Fruit fly (Drosophila melanogaster) whole organism, embryonic: ENCODE measurements around the gene Act87E.
A peak's percentile ranks its signal among the peaks of the same experiment; 100 is the strongest.

Experiments
- Ada2b ChIP-seq: fragments of 200-800 bp; sonication (Bioruptor generic); IDR thresholded peaks from 2 replicates; pipeline ENCODE4 v1.3.6; 2022; ENCODE audit warnings: missing biosample characterization, missing genetic modification characterization
- Adf1 ChIP-seq: fragments of 200-800 bp; sonication (Bioruptor generic); IDR thresholded peaks from 2 replicates; pipeline ENCODE4 v1.3.6; 2022; ENCODE audit warnings: missing biosample characterization, missing genetic modification characterization
- Atf6 ChIP-seq: fragments of 200-800 bp; sonication (Bioruptor generic); IDR thresholded peaks from 2 replicates; pipeline ENCODE4 v1.3.6; 2022; ENCODE audit warnings: missing biosample characterization, missing genetic modification characterization
- Awh ChIP-seq: fragments of 200-800 bp; sonication (Bioruptor generic); IDR thresholded peaks from 2 replicates; pipeline ENCODE4, ENCODE4 v1.3.6; 2022; ENCODE audit warnings: missing biosample characterization, missing genetic modification characterization
- BtbVII ChIP-seq: fragments of 200-800 bp; sonication (Bioruptor generic); optimal IDR thresholded peaks from 3 replicates; lab custom pipeline; 2017; ENCODE audit warnings: missing biosample characterization, mild to moderate bottlenecking, missing genetic modification characterization
- CG11398 ChIP-seq: fragments of 200-800 bp; sonication (Bioruptor generic); optimal IDR thresholded peaks from 2 replicates; lab custom pipeline; 2016; ENCODE audit warnings: missing biosample characterization, missing genetic modification characterization
- CG12071 ChIP-seq: fragments of 200-800 bp; sonication (Bioruptor generic); optimal IDR thresholded peaks from 3 replicates; lab custom pipeline; 2018; ENCODE audit warnings: missing biosample characterization, mild to moderate bottlenecking, missing genetic modification characterization
- CG12236 ChIP-seq: fragments of 200-800 bp; sonication (Bioruptor generic); optimal IDR thresholded peaks from 2 replicates; lab custom pipeline; 2016; ENCODE audit warnings: missing biosample characterization, missing genetic modification characterization
- CG12769 ChIP-seq: fragments of 200-800 bp; sonication (Bioruptor generic); optimal IDR thresholded peaks from 2 replicates; lab custom pipeline; 2019; ENCODE audit warnings: missing biosample characterization, mild to moderate bottlenecking, missing genetic modification characterization, moderate library complexity
- CG1603 ChIP-seq: fragments of 200-800 bp; sonication (Bioruptor generic); optimal IDR thresholded peaks from 2 replicates; lab custom pipeline; 2019; ENCODE audit warnings: missing biosample characterization, mild to moderate bottlenecking, missing genetic modification characterization, moderate library complexity
- CG16863 ChIP-seq: fragments of 200-800 bp; sonication (Bioruptor generic); optimal IDR thresholded peaks from 3 replicates; lab custom pipeline; 2016; ENCODE audit warnings: missing biosample characterization, missing genetic modification characterization
- CG17612 ChIP-seq: fragments of 200-800 bp; sonication (Bioruptor generic); IDR thresholded peaks from 2 replicates; pipeline ENCODE4 v1.3.6; 2022; ENCODE audit warnings: missing biosample characterization, missing genetic modification characterization
- CG17829 ChIP-seq: fragments of 200-800 bp; optimal IDR thresholded peaks from 2 replicates; lab custom pipeline; 2019; ENCODE audit warnings: missing biosample characterization, mild to moderate bottlenecking, missing genetic modification characterization, moderate library complexity
- CG18262 ChIP-seq: fragments of 200-800 bp; optimal IDR thresholded peaks from 3 replicates; lab custom pipeline; 2019; ENCODE audit warnings: missing biosample characterization, mild to moderate bottlenecking, missing genetic modification characterization, moderate library complexity
- CG1832 ChIP-seq: fragments of 200-800 bp; sonication (Bioruptor generic); optimal IDR thresholded peaks from 2 replicates; lab custom pipeline; 2017; ENCODE audit warnings: missing biosample characterization, mild to moderate bottlenecking, missing genetic modification characterization, inconsistent platforms
- CG18476 ChIP-seq: fragments of 200-800 bp; sonication (Bioruptor generic); optimal IDR thresholded peaks from 2 replicates; lab custom pipeline; 2016; ENCODE audit warnings: missing biosample characterization, mild to moderate bottlenecking, missing genetic modification characterization
- CG3065 ChIP-seq: fragments of 200-800 bp; sonication (Bioruptor generic); optimal IDR thresholded peaks from 2 replicates; lab custom pipeline; 2016; ENCODE audit warnings: missing biosample characterization, missing genetic modification characterization
- CG32532 ChIP-seq: fragments of 200-800 bp; sonication (Bioruptor generic); IDR thresholded peaks from 2 replicates; pipeline ENCODE4 v1.3.6; 2022; ENCODE audit warnings: missing biosample characterization, missing genetic modification characterization
- CG3281 ChIP-seq: fragments of 200-800 bp; sonication (Bioruptor generic); optimal IDR thresholded peaks from 3 replicates; lab custom pipeline; 2017; ENCODE audit warnings: missing biosample characterization, mild to moderate bottlenecking, missing genetic modification characterization
- CG33557 ChIP-seq: fragments of 200-800 bp; sonication (Bioruptor generic); optimal IDR thresholded peaks from 2 replicates; lab custom pipeline; 2019; ENCODE audit warnings: missing biosample characterization, mild to moderate bottlenecking, missing genetic modification characterization, moderate library complexity
- CG4424 ChIP-seq: fragments of 200-800 bp; sonication (Bioruptor generic); optimal IDR thresholded peaks from 3 replicates; lab custom pipeline; 2016; ENCODE audit warnings: missing biosample characterization, missing genetic modification characterization
- CG6175 ChIP-seq: fragments of 200-800 bp; sonication (Bioruptor generic); IDR thresholded peaks from 3 replicates; pipeline ENCODE4 v1.3.6; 2022; ENCODE audit warnings: missing biosample characterization, missing genetic modification characterization
- CG9876 ChIP-seq: fragments of 200-800 bp; sonication (Bioruptor generic); optimal IDR thresholded peaks from 2 replicates; lab custom pipeline; 2016; ENCODE audit warnings: missing biosample characterization, missing genetic modification characterization
- Camta ChIP-seq: fragments of 200-800 bp; sonication (Bioruptor generic); optimal IDR thresholded peaks from 2 replicates; lab custom pipeline; 2016; ENCODE audit warnings: missing biosample characterization, missing genetic modification characterization
- Deaf1 ChIP-seq: fragments of 200-800 bp; optimal IDR thresholded peaks from 3 replicates; lab custom pipeline; 2019; ENCODE audit warnings: missing biosample characterization, mild to moderate bottlenecking, missing genetic modification characterization, moderate library complexity
- Ets97D ChIP-seq: fragments of 200-800 bp; sonication (Bioruptor generic); optimal IDR thresholded peaks from 3 replicates; lab custom pipeline; 2016; ENCODE audit warnings: missing biosample characterization, missing genetic modification characterization
- H2.0 ChIP-seq: fragments of 200-800 bp; sonication (Bioruptor generic); IDR thresholded peaks from 2 replicates; pipeline ENCODE4 v1.3.6; 2022; ENCODE audit warnings: missing biosample characterization, missing genetic modification characterization
- HLHmδ ChIP-seq: fragments of 200-800 bp; sonication (Bioruptor generic); optimal IDR thresholded peaks from 2 replicates; lab custom pipeline; 2018; ENCODE audit warnings: missing biosample characterization, mild to moderate bottlenecking, missing genetic modification characterization, moderate library complexity
- HmgD ChIP-seq: fragments of 200-800 bp; sonication (Bioruptor generic); optimal IDR thresholded peaks from 3 replicates; lab custom pipeline; 2016; ENCODE audit warnings: missing biosample characterization, missing genetic modification characterization
- Sin3A ChIP-seq: fragments of >200 bp; optimal IDR thresholded peaks from 2 replicates; lab custom pipeline; 2018
- TFAM ChIP-seq: fragments of 200-800 bp; sonication (Bioruptor generic); optimal IDR thresholded peaks from 2 replicates; lab custom pipeline; 2017; ENCODE audit warnings: missing biosample characterization, missing genetic modification characterization, inconsistent platforms
- abd-A ChIP-seq: fragments of 200-800 bp; sonication (Bioruptor generic); optimal IDR thresholded peaks from 3 replicates; lab custom pipeline; 2019; ENCODE audit warnings: missing biosample characterization, mild to moderate bottlenecking, missing genetic modification characterization, moderate library complexity
- ash1 ChIP-seq: fragments of 200-800 bp; sonication (Bioruptor generic); optimal IDR thresholded peaks from 2 replicates; lab custom pipeline; 2018; ENCODE audit warnings: missing biosample characterization, mild to moderate bottlenecking, missing genetic modification characterization
- cg ChIP-seq: fragments of 200-800 bp; sonication (Bioruptor generic); optimal IDR thresholded peaks from 3 replicates; lab custom pipeline; 2019; ENCODE audit warnings: missing biosample characterization, mild to moderate bottlenecking, missing genetic modification characterization, moderate library complexity
- chif ChIP-seq, 2 experiments: fragments of 200-800 bp; sonication (Bioruptor generic); optimal IDR thresholded peaks; 3 replicates each; lab custom pipeline; 2016; ENCODE audit warnings: missing biosample characterization in 2 of 2, missing genetic modification characterization in 2 of 2
- crol ChIP-seq: fragments of 200-800 bp; sonication (Bioruptor generic); IDR thresholded peaks from 2 replicates; pipeline ENCODE4 v1.3.6; 2022; ENCODE audit warnings: missing biosample characterization, missing genetic modification characterization
- dpn ChIP-seq, 2 experiments: fragments of 200-800 bp; sonication (Bioruptor generic); optimal IDR thresholded peaks; 3 replicates each; lab custom pipeline; 2016; ENCODE audit warnings: missing biosample characterization in 2 of 2, missing genetic modification characterization in 2 of 2
- en ChIP-seq: fragments of 200-800 bp; sonication (Bioruptor generic); optimal IDR thresholded peaks from 2 replicates; lab custom pipeline; 2016; ENCODE audit warnings: missing biosample characterization, missing genetic modification characterization
- exex ChIP-seq: fragments of 200-800 bp; sonication (Bioruptor generic); optimal IDR thresholded peaks from 4 replicates; lab custom pipeline; 2018; ENCODE audit warnings: missing biosample characterization, mild to moderate bottlenecking, missing genetic modification characterization, moderate library complexity
- gro ChIP-seq: fragments of 200-800 bp; sonication (Bioruptor generic); optimal IDR thresholded peaks from 2 replicates; lab custom pipeline; 2016; ENCODE audit warnings: missing biosample characterization, missing genetic modification characterization
- knrl ChIP-seq: fragments of 200-800 bp; sonication (Bioruptor generic); IDR thresholded peaks from 3 replicates; pipeline ENCODE4 v1.3.6; 2022; ENCODE audit warnings: missing biosample characterization, missing genetic modification characterization; ENCODE audit not compliant: partially characterized antibody
- mam ChIP-seq: fragments of 200-800 bp; sonication (Bioruptor generic); optimal IDR thresholded peaks from 3 replicates; lab custom pipeline; 2016; ENCODE audit warnings: missing biosample characterization, missing genetic modification characterization
- oc ChIP-seq: fragments of 200-800 bp; sonication (Bioruptor generic); optimal IDR thresholded peaks from 2 replicates; lab custom pipeline; 2018; ENCODE audit warnings: missing biosample characterization, mild to moderate bottlenecking, missing genetic modification characterization, moderate library complexity
- row ChIP-seq: fragments of 200-800 bp; sonication (Bioruptor generic); IDR thresholded peaks from 3 replicates; pipeline ENCODE4 v1.3.6; 2022; ENCODE audit warnings: missing biosample characterization, missing genetic modification characterization
- sc ChIP-seq, 3 experiments: fragments of >200 bp in 2 of 3; fragments of 200-800 bp in 1 of 3; sonication (Bioruptor generic) in 1 of 3; optimal IDR thresholded peaks; 2 replicates in 2 of 3; 3 replicates in 1 of 3; lab custom pipeline; 2017; ENCODE audit warnings: mild to moderate bottlenecking in 1 of 3, missing biosample characterization in 1 of 3, missing genetic modification characterization in 1 of 3, missing genetic modification reagents in 1 of 3
- scrt ChIP-seq: fragments of 200-800 bp; sonication (Bioruptor generic); optimal IDR thresholded peaks from 2 replicates; lab custom pipeline; 2018; ENCODE audit warnings: missing biosample characterization, mild to moderate bottlenecking, missing genetic modification characterization, moderate library complexity
- so ChIP-seq: fragments of 200-800 bp; sonication (Bioruptor generic); IDR thresholded peaks from 3 replicates; pipeline ENCODE4 v1.3.6; 2022; ENCODE audit warnings: missing biosample characterization, missing genetic modification characterization
- tll ChIP-seq, 2 experiments: fragments of 200-800 bp in 1 of 2; fragments of >200 bp in 1 of 2; sonication (Bioruptor generic) in 1 of 2; optimal IDR thresholded peaks; 2 replicates each; lab custom pipeline; 2017 to 2019; ENCODE audit warnings: missing biosample characterization in 2 of 2, missing genetic modification characterization in 2 of 2, mild to moderate bottlenecking in 1 of 2, moderate library complexity in 1 of 2
- tup ChIP-seq: fragments of 200-800 bp; sonication (Bioruptor generic); optimal IDR thresholded peaks from 2 replicates; lab custom pipeline; 2016; ENCODE audit warnings: missing biosample characterization, mild to moderate bottlenecking, missing genetic modification characterization, moderate library complexity
- usp ChIP-seq: fragments of >200 bp; optimal IDR thresholded peaks from 2 replicates; lab custom pipeline; 2017; ENCODE audit warnings: missing biosample characterization, missing genetic modification characterization
- vfl ChIP-seq: fragments of 200-800 bp; sonication (Bioruptor generic); optimal IDR thresholded peaks from 2 replicates; lab custom pipeline; 2016; ENCODE audit warnings: missing biosample characterization, missing genetic modification characterization

Gene Act87E

DNA sequence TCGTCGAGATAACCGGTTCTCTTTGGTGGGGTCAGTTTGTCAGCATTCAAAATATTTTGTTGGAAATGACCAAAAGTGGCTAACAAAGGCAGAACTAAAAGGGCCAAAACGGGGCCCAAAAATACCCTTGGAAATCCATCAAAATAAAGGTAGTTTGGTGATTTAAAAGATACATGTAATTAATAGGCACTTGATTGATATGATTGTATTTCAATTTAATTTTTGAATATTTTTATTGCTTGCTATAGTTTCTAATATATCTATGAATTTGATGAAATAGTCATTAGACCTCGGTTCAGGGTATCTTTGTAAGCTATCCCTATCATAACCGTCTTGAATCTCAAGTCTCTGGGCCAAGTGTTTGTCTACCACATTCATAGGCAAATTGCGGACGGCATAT is 28.2 kb downstream of the Act87E start (continued):
- peak; percentile 77 for TF ChIP-seq gro (GFP tag; lab: Kevin White, UChicago)
- no peak for TF ChIP-seq sc (optimal IDR thresholded peaks at IDR 0.05; lab: Kevin White, UChicago)
- TF ChIP-seq sc (GFP tag; optimal IDR thresholded peaks at IDR 0.05; lab: Kevin White, UChicago), result no peak
- peak; percentile 11 for TF ChIP-seq en
- no peak for TF ChIP-seq CG1603
- TF ChIP-seq CG12071 (GFP tag; lab: Kevin White, UChicago), result peak; percentile 11
- TF ChIP-seq CG4424 (GFP tag; lab: Kevin White, UChicago), result peak; percentile 64
- TF ChIP-seq CG17829 (tag; lab: Kevin White, UChicago), result peak; percentile 67
- TF ChIP-seq CG3281 (GFP tag; lab: Kevin White, UChicago), result peak; percentile 73
- no peak for TF ChIP-seq CG33557 (GFP tag; lab: Kevin White, UChicago)
- peak; percentile 56 for TF ChIP-seq H2.0 (GFP tag; lab: Robert Waterston, UW)
- no peak for TF ChIP-seq HLHmδ (GFP tag; lab: Kevin White, UChicago)
- TF ChIP-seq CG16863 (GFP tag; lab: Kevin White, UChicago), result peak; percentile 46
- no peak for TF ChIP-seq knrl (GFP tag; lab: Robert Waterston, UW)
- peak; percentile 21 for TF ChIP-seq CG9876 (GFP tag; lab: Kevin White, UChicago)
- TF ChIP-seq Atf6 (GFP tag; lab: Robert Waterston, UW), result peak; percentile 73; the same call in 1 of the 2 replicates
- peak; percentile 49; the same call in 1 of the 2 replicates for TF ChIP-seq CG17612 (GFP tag; lab: Robert Waterston, UW)
- TF ChIP-seq CG1832, result no peak
- TF ChIP-seq ash1, result no peak
- TF ChIP-seq Ada2b (GFP tag; lab: Robert Waterston, UW), result peak; percentile 76
- peak; percentile 79 for TF ChIP-seq CG18262
- peak; percentile 22 for TF ChIP-seq CG11398 (GFP tag; lab: Kevin White, UChicago)
- TF ChIP-seq Camta (GFP tag; lab: Kevin White, UChicago), result peak; percentile 52
- TF ChIP-seq usp, result no peak
- TF ChIP-seq CG18476, result peak; percentile 60
- TF ChIP-seq CG3065 (GFP tag; lab: Kevin White, UChicago), result no peak
- no peak for TF ChIP-seq Deaf1 (tag; lab: Kevin White, UChicago)
- 0 out of 2 replicates have a peak, but pooled peaks have one; percentile 29 for TF ChIP-seq Adf1 (GFP tag; lab: Robert Waterston, UW)
- peak; percentile 56 for TF ChIP-seq oc (tag; lab: Kevin White, UChicago)
- TF ChIP-seq Awh, result peak; percentile 59
- TF ChIP-seq row (GFP tag; lab: Robert Waterston, UW), result peak; percentile 81
- no peak for TF ChIP-seq TFAM
- TF ChIP-seq CG32532, result peak; percentile 92
- TF ChIP-seq BtbVII (GFP tag; lab: Kevin White, UChicago), result peak; percentile 66
- TF ChIP-seq vfl (GFP tag; lab: Kevin White, UChicago), result no peak
- no peak for TF ChIP-seq HmgD
- TF ChIP-seq exex (tag; lab: Kevin White, UChicago), result peak; percentile 24
- TF ChIP-seq chif (GFP tag; optimal IDR thresholded peaks at IDR 0.05; lab: Kevin White, UChicago), result peak in 1 of 2 experiments; percentile 48
- no peak for TF ChIP-seq cg
- TF ChIP-seq crol (GFP tag; lab: Robert Waterston, UW), result no peak
- peak; percentile 26 for TF ChIP-seq CG12236
- TF ChIP-seq abd-A (tag; lab: Kevin White, UChicago), result peak; percentile 62
- peak; percentile 49; the same call in 1 of the 3 replicates for TF ChIP-seq CG6175
- peak; percentile 61 to 70 for TF ChIP-seq dpn (GFP tag; optimal IDR thresholded peaks at IDR 0.05; lab: Kevin White, UChicago)
- peak; percentile 46 for TF ChIP-seq CG12769 (tag; lab: Kevin White, UChicago)
- peak; percentile 68 for TF ChIP-seq mam (GFP tag; lab: Kevin White, UChicago)
- TF ChIP-seq Sin3A (lab: Kevin White, UChicago), result no peak
- TF ChIP-seq tup, result no peak
- no peak for TF ChIP-seq Ets97D (GFP tag; lab: Kevin White, UChicago)
- TF ChIP-seq so (GFP tag; lab: Robert Waterston, UW), result peak; percentile 73
- no peak for TF ChIP-seq tll (GFP tag; optimal IDR thresholded peaks at IDR 0.05; lab: Kevin White, UChicago)
- peak; percentile 57 for TF ChIP-seq scrt (GFP tag; lab: Kevin White, UChicago)
